Worm (Caenorhabditis elegans) whole organism, mixed stage, embryonic: ENCODE data around the gene srw-87.

Experiments
- lsy-2 ChIP-seq: fragments of 150-350 bp; optimal IDR thresholded peaks from 2 replicates; lab custom pipeline; 2014; ENCODE audit warnings: missing biosample characterization, missing genetic modification characterization
- nhr-28 ChIP-seq: fragments of 150-350 bp; optimal IDR thresholded peaks from 2 replicates; lab custom pipeline; 2014; ENCODE audit warnings: missing biosample characterization, missing genetic modification characterization
- snpc-4 ChIP-seq: fragments of 150-350 bp; optimal IDR thresholded peaks from 2 replicates; lab custom pipeline; 2014; ENCODE audit warnings: missing biosample characterization, missing genetic modification characterization
- ztf-11 ChIP-seq: fragments of 150-350 bp; optimal IDR thresholded peaks from 2 replicates; lab custom pipeline; 2014; ENCODE audit warnings: missing biosample characterization, missing genetic modification characterization

- TF ChIP-seq nhr-28 (tag; lab: Kevin White, UChicago) (no peak), ztf-11 (tag; lab: Kevin White, UChicago) (no peak), lsy-2 (no peak), snpc-4 (no peak)
Observed at ce11 chrV:16377849-16378248, 41.4 kb downstream of the srw-87 start, which contains the start of gene F13A7.1.
